Worm (Caenorhabditis elegans): ENCODE measurements around the gene ttr-17.

- TF ChIP-seq ceh-36 (tag; optimal IDR thresholded peaks at IDR 0.05) (no peak), flt-1 (GFP tag; IDR thresholded peaks at IDR 0.05) (no peak), ama-1 (optimal IDR thresholded peaks at IDR 0.05) (no peak), aly-1 (tag; optimal IDR thresholded peaks at IDR 0.05) (no peak), hmbx-1 (tag; optimal IDR thresholded peaks at IDR 0.05) (no peak), ets-7 (tag; optimal IDR thresholded peaks at IDR 0.05) (no peak), scrt-1 (GFP tag; IDR thresholded peaks at IDR 0.05) (no peak), pes-1 (GFP tag; IDR thresholded peaks at IDR 0.05) (no peak), ceh-13 (GFP tag; optimal IDR thresholded peaks at IDR 0.05) (no peak), tbx-11 (GFP tag; IDR thresholded peaks at IDR 0.05) (no peak), hnd-1 (tag; optimal IDR thresholded peaks at IDR 0.05) (no peak)
These were observed 44.5 kb downstream of the ttr-17 start, which contains the start of gene alh-3 for ce11 chrIV:11022303-11022702.
